Worm (Caenorhabditis elegans): Measurements from ENCODE around the gene dod-22.
A peak's percentile ranks its signal among the peaks of the same experiment; 100 is the strongest.

The dod-22 gene

DNA sequence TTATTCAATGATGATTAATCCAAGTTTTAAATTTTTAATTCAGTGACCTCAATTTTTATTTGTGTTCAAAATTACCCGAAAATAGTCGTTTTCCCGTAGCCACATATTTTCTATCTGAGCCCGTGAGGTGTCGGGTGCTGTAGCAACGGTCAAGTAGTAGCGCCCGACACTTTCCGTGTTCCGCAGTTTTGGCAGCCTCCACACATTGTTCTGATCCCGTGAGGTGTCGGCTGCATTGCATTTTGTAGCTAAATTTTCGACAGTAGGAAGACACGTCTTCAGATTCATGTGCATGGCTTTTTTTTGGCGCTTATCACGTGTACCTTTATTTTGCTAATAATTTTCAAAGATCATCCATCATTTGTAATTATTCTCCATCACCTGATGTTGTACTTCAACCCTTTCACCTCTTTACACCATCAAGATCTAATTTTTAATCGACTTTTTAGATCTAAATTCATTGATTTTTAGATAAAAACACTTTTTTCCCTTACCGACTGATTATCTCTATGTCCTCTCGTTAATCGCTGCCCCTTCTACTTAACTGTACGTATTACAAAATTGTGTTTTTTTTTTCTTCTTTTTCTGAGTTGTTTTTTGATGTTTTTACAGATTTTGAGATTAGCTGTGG lies 48.7 kb downstream of the dod-22 start:
- TF ChIP-seq aha-1 (tag), result peak; percentile 5
- TF ChIP-seq mdl-1 (tag; optimal IDR thresholded peaks at IDR 0.05), result no peak

DNA sequence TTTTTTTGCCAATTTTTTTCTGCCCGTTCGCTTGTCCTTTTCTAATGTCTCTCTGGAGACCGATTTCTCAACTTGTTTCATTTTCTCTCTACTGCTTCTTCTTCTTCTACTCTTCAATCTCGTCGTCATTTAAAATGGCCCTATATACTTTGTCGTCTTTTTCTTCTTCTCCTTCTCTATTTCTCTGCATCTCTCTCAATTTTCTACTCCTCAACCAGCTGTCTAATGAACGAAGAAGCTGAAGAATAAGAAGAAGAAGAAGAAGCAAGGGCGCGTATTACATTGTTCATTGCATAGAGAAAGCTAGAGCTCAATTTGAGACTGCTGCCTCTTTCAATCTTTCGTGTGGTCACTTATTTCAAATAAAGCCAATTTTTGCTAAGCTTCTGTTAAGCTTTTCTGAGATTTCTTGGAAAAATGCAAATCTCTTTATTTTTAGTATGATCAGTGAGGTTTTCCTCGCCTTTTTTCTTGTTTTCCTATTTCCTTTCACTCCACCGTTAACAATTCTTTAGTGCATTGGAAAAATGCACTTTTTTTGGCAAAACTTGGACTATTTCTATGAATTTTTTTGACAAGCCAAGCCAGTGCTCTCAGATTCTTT lies 50.7 kb downstream of the dod-22 start:
- TF ChIP-seq lin-1 (GFP tag; IDR thresholded peaks at IDR 0.05) (no peak), hlh-30 (tag; optimal IDR thresholded peaks at IDR 0.05; ENCODE audit: insufficient read depth) (no peak), zip-2 (tag; optimal IDR thresholded peaks at IDR 0.05) (no peak), daf-16 (GFP tag; optimal IDR thresholded peaks at IDR 0.05) (no peak), daf-16 (tag; optimal IDR thresholded peaks at IDR 0.05) (no peak), ceh-62 (tag; optimal IDR thresholded peaks at IDR 0.05) (no peak), lsy-2 (tag; optimal IDR thresholded peaks at IDR 0.05) (peak in 1 of 2 experiments; percentile 12), nhr-76 (tag; optimal IDR thresholded peaks at IDR 0.05) (no peak), nhr-10 (tag; optimal IDR thresholded peaks at IDR 0.05) (no peak), unc-130 (GFP tag; optimal IDR thresholded peaks at IDR 0.05) (no peak), fkh-10 (GFP tag; optimal IDR thresholded peaks at IDR 0.05) (peak; percentile 36), aha-1 (tag) (peak; percentile 45), zfp-2 (tag; optimal IDR thresholded peaks at IDR 0.05) (no peak), Y75B8A.6 (GFP tag; IDR thresholded peaks at IDR 0.05) (no peak), nhr-48 (tag; optimal IDR thresholded peaks at IDR 0.05) (no peak), ceh-32 (tag; optimal IDR thresholded peaks at IDR 0.05; ENCODE audit: poor library complexity) (no peak), hmg-1.1 (GFP tag; IDR thresholded peaks at IDR 0.05) (peak; percentile 57; the same call in 1 of the 2 replicates), rbr-2 (tag; optimal IDR thresholded peaks at IDR 0.05) (no peak), unc-39 (tag; optimal IDR thresholded peaks at IDR 0.05) (no peak), set-16 (GFP tag; IDR thresholded peaks at IDR 0.05) (no peak), R02D3.7 (tag; optimal IDR thresholded peaks at IDR 0.05) (no peak)

DNA sequence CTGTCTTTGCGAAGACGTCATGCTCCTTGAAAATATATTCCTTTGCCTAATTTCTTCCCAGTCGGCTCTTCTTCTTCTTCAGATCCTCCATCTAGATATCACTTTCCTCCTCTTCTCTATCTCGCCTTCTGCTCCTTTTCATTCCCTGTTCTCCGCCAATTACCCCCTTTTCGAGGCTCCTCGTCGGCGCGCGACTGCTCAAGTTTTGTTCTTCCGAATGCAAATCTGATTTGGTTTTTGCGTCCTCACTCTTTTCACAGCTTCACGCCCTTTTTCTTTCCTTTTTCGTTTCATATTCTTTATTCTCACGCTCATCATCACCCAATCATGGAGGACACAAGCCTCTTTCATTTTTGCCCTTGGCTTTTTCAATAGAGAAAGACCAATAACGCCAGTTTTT lies 51.6 kb downstream of the dod-22 start:
- TF ChIP-seq nhr-41 (GFP tag; IDR thresholded peaks at IDR 0.05) (no peak), lin-15B (tag; optimal IDR thresholded peaks at IDR 0.05) (no peak), daf-19 (GFP tag; conservative IDR thresholded peaks at IDR 0.05) (no peak), lin-38 (GFP tag; IDR thresholded peaks at IDR 0.05) (no peak), ces-1 (GFP tag; optimal IDR thresholded peaks at IDR 0.05) (peak; percentile 64), dve-1 (tag; optimal IDR thresholded peaks at IDR 0.05; ENCODE audit: insufficient read depth) (no peak), lim-7 (GFP tag; IDR thresholded peaks at IDR 0.05) (no peak), ceh-82 (tag; optimal IDR thresholded peaks at IDR 0.05) (no peak), unc-62 (GFP tag; optimal IDR thresholded peaks at IDR 0.05 in 1 of 2) (peak in 1 of 2 experiments; percentile 9), unc-62 (tag; optimal IDR thresholded peaks at IDR 0.05) (no peak), arid-1 (GFP tag; conservative IDR thresholded peaks at IDR 0.05) (no peak), F49E8.2 (tag; optimal IDR thresholded peaks at IDR 0.05; ENCODE audit: borderline replicate concordance) (no peak), nhr-28 (tag; optimal IDR thresholded peaks at IDR 0.05) (no peak), tra-1 (GFP tag; IDR thresholded peaks at IDR 0.05) (no peak), snpc-4 (tag; optimal IDR thresholded peaks at IDR 0.05) (no peak), ZK337.2 (GFP tag; IDR thresholded peaks at IDR 0.05) (no peak), gei-8 (GFP tag; optimal IDR thresholded peaks at IDR 0.05) (no peak), spr-3 (GFP tag; optimal IDR thresholded peaks at IDR 0.05) (no peak), lsy-2 (tag; optimal IDR thresholded peaks at IDR 0.05) (peak in 1 of 2 experiments; percentile 7), pha-4 (GFP tag; IDR thresholded peaks at IDR 0.05) (no peak), pha-4 (tag; optimal IDR thresholded peaks at IDR 0.05) (no peak), madf-5 (GFP tag; IDR thresholded peaks at IDR 0.05) (no peak), fkh-10 (GFP tag; optimal IDR thresholded peaks at IDR 0.05) (peak; percentile 60), lin-39 (tag; optimal IDR thresholded peaks at IDR 0.05) (no peak), set-16 (GFP tag; IDR thresholded peaks at IDR 0.05) (peak; percentile 28; the same call in 1 of the 2 replicates), hif-1 (tag; optimal IDR thresholded peaks at IDR 0.05) (no peak), ctbp-1 (GFP tag; IDR thresholded peaks at IDR 0.05) (peak; percentile 57), dmd-6 (GFP tag; IDR thresholded peaks at IDR 0.05) (no peak)
